Worm (Caenorhabditis elegans) whole organism, L4/young adult: ENCODE results near the gene ZK666.4.

Source experiments
- dao-5 ChIP-seq: sonication (generic microtip); optimal IDR thresholded peaks from 2 replicates; lab custom pipeline; 2016; ENCODE audit warnings: missing genotype, missing genetic modification characterization, moderate library complexity, missing compliant biosample characterization
- him-1 ChIP-seq: sonication (generic microtip); optimal IDR thresholded peaks from 2 replicates; lab custom pipeline; 2016; ENCODE audit warnings: missing genotype, missing genetic modification reagents, missing genetic modification characterization, missing compliant biosample characterization

ce11 chrII:10461207-10461606 lies 15.9 kb upstream of the ZK666.4 start, which contains the start of gene ZK673.5:
- TF ChIP-seq him-1 (tag; lab: Kevin White, UChicago) (no peak), dao-5 (no peak)
